Worm (Caenorhabditis elegans): ENCODE results near the gene swsn-6.

The swsn-6 gene

DNA sequence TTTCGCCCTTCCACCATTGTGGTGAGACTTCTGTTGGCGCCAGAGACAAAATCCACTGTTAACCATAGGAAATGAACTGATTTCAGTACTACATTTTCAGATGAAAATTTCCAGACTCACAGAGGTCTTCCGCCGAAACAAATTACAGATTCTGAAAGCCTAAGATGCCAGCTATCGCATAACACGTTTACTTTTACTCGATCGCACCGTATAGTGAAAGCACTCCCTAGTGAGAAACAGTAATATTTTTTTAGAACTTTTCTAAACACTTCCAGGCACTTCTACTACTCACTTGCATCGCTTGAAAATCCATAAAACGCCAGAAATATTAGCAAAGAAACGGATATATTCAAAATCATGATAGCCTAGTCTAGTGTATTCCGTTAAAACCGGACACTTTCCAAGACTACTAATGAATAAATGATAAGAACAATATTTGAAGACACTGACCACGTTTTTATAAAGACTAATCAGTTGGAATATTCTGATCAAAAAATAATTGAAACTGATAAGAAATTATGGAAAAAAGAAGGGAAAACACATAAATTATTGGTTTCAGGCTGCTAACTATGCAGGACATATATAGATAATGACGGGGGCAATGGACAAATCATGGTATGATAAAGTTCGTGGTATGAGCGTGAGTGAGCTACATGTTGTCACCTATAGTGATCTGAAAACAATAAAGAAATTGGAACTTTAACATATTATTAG is 44.2 kb upstream of the swsn-6 start, which contains the start of gene gba-4:
Gene gba-4 (minus strand): TSS at position 418 of the 714 bp plus-strand sequence.
- TF ChIP-seq elt-2 (tag; optimal IDR thresholded peaks at IDR 0.05) (peak; percentile 81), pqm-1 (tag; optimal IDR thresholded peaks at IDR 0.05) (peak; percentile 42)

DNA sequence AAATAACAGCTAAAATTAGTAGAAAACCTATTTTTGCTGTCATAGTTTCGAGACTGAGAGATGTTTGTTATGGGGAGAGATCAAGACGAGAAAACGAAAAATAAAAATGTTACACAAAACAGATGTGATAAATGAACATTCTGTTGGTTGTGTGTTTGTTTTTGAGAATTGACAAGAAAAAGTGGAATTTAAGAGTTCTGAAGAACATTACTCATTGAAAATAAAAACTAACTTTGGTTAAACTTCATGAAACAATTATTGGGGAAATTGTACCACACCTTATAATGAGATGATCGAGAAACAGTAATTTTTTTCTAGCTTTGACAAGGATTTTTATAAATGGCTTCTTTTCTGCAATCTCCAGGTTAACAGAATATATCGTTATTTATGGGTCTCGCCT is 41.5 kb upstream of the swsn-6 start, which contains the start of gene Y4C6B.7:
Gene Y4C6B.7 (minus strand): TSS at position 101 of the 400 bp plus-strand sequence.
- TF ChIP-seq lsy-12 (tag; optimal IDR thresholded peaks at IDR 0.05) (no peak), nhr-43 (tag; optimal IDR thresholded peaks at IDR 0.05; ENCODE audit: poor library complexity, severe bottlenecking) (no peak), nhr-67 (tag; optimal IDR thresholded peaks at IDR 0.05) (no peak), ceh-16 (tag; optimal IDR thresholded peaks at IDR 0.05) (no peak), daf-12 (tag; optimal IDR thresholded peaks at IDR 0.05) (no peak), elt-3 (tag; optimal IDR thresholded peaks at IDR 0.05) (no peak)

DNA sequence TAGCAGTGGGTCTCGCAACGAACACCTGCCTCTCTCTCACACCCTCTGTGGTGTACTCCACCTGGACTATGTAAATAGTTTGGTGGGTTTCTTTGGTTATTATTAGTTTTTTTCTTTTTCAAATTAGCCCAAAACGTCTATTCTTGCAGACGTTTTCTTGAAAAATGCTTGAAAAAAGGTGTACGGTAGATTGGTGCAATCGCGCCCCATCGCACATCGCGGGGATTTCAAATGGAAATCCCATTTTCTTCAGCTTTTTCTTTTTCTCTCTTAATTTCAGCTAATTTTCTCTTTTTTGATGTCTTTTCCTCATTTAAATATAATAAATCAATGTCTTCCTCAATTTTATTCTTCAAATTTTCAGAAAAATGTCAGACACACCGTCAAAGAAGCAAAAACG is 40.7 kb upstream of the swsn-6 start, which contains the start of gene Y4C6B.1:
Gene Y4C6B.1 (plus strand): TSS at position 365 of the 400 bp plus-strand sequence.
- TF ChIP-seq ceh-9 (tag; optimal IDR thresholded peaks at IDR 0.05), result no peak
- TF ChIP-seq R02D3.7 (tag; optimal IDR thresholded peaks at IDR 0.05), result no peak
- no peak for TF ChIP-seq tbx-2 (tag; optimal IDR thresholded peaks at IDR 0.05)
- peak; percentile 22 for TF ChIP-seq nfya-1 (tag; optimal IDR thresholded peaks at IDR 0.05; ENCODE audit: insufficient read depth)
- TF ChIP-seq ztf-11 (tag; optimal IDR thresholded peaks at IDR 0.05), result no peak
- no peak for TF ChIP-seq daf-12 (tag; optimal IDR thresholded peaks at IDR 0.05)
- TF ChIP-seq skn-1 (tag; optimal IDR thresholded peaks at IDR 0.05), result no peak
- TF ChIP-seq mml-1 (tag; optimal IDR thresholded peaks at IDR 0.05), result no peak
- no peak for TF ChIP-seq ztf-4 (tag; optimal IDR thresholded peaks at IDR 0.05)
- no peak for TF ChIP-seq fos-1 (tag; optimal IDR thresholded peaks at IDR 0.05)
- TF ChIP-seq nhr-237 (tag; optimal IDR thresholded peaks at IDR 0.05), result no peak
- TF ChIP-seq nhr-28 (tag; optimal IDR thresholded peaks at IDR 0.05), result no peak
- peak; percentile 30 for TF ChIP-seq lin-15B (tag; optimal IDR thresholded peaks at IDR 0.05)

DNA sequence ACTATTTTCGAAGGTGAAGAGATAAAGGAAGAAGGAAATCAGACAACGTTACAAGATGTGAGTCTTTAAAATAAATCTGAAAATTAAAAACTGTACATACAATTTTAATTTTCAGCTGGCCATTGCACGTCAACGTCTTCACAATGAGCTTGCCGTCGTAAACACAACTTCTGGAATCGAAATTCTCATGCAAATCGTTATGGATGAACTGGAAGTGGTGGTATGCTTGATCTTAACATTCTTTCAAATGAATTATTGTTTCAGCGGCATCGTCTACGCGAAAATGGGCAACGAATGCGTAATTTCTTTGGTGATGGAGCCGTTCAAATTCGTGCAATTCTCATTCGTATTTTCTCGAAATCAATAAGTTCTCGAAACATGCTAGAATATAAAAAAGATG is 40.3 kb upstream of the swsn-6 start:
- TF ChIP-seq ama-1 (optimal IDR thresholded peaks at IDR 0.05) (no peak), nhr-237 (tag; optimal IDR thresholded peaks at IDR 0.05) (no peak), egl-5 (tag; optimal IDR thresholded peaks at IDR 0.05) (no peak), elt-2 (tag; optimal IDR thresholded peaks at IDR 0.05) (no peak), mdl-1 (tag; optimal IDR thresholded peaks at IDR 0.05) (no peak), ceh-16 (tag; optimal IDR thresholded peaks at IDR 0.05) (no peak), R02D3.7 (tag; optimal IDR thresholded peaks at IDR 0.05) (no peak), nhr-23 (tag; optimal IDR thresholded peaks at IDR 0.05) (no peak), ZK546.5 (tag; optimal IDR thresholded peaks at IDR 0.05) (no peak)

DNA sequence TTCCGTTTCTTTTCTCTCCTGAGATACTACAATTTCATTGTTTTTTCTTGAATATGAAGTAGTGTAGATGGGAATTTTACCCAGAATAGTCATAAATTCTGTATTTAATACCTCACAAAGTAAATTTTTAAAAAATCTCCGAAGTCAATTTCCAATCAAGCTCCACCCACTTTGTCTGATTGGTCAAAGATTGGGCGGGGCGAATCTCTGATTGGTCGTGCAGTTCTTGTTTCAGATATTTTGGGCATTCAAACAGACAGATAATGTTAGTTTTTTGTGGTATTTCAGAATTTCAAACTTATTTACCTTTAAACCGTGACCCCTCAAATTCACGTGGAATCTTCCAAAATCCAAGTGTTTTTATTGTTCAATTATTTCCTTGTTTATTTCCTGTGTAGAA is 34.3 kb upstream of the swsn-6 start, which contains the start of gene F41H10.5:
Gene F41H10.5 (plus strand): TSS at position 375 of the 400 bp plus-strand sequence.
- TF ChIP-seq nfya-1 (tag; optimal IDR thresholded peaks at IDR 0.05; ENCODE audit: insufficient read depth) (peak; percentile 89), jun-1 (tag; optimal IDR thresholded peaks at IDR 0.05) (no peak), nhr-23 (tag; optimal IDR thresholded peaks at IDR 0.05) (no peak), sea-2 (GFP tag; optimal IDR thresholded peaks at IDR 0.05) (no peak), elt-1 (tag; optimal IDR thresholded peaks at IDR 0.05) (no peak), ztf-11 (tag; optimal IDR thresholded peaks at IDR 0.05) (no peak)

DNA sequence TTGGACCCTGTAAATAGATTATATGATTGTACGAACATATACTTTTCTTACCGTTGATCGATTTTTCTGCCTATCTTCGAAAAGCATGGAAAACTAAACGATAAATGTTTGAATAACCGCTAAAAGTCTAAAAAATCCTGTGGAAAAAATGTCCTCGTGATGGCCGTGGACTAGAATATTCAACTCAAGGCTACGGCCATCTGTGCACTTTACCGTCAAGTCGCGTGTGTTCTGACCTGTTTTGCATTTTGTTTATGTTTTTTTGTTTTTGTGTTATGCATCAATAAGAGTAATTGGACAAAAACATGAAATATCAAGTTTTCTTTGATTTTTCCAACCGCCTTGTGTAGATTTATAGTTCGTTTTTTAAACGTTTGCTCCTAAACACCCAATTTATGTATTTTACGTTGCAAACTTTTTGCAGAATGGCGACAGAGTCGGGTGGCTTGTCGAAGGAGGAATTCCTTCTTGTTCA is 30.7 kb upstream of the swsn-6 start, which contains the start of the genes hda-6 and F41H10.4:
Gene hda-6 (minus strand): TSS at position 172 of the 475 bp plus-strand sequence.
Gene F41H10.4 (plus strand): TSS at position 425 of the 475 bp plus-strand sequence.
- TF ChIP-seq ceh-16 (tag; optimal IDR thresholded peaks at IDR 0.05) (no peak), nhr-23 (tag; optimal IDR thresholded peaks at IDR 0.05) (peak; percentile 75), ztf-11 (tag; optimal IDR thresholded peaks at IDR 0.05) (no peak), unc-39 (tag; optimal IDR thresholded peaks at IDR 0.05) (no peak), elt-3 (tag; optimal IDR thresholded peaks at IDR 0.05) (no peak), nhr-76 (tag; optimal IDR thresholded peaks at IDR 0.05) (no peak), pha-4 (tag; optimal IDR thresholded peaks at IDR 0.05) (peak; percentile 75), nhr-25 (tag; optimal IDR thresholded peaks at IDR 0.05) (peak; percentile 97), nhr-67 (tag; optimal IDR thresholded peaks at IDR 0.05) (no peak), egl-5 (tag; optimal IDR thresholded peaks at IDR 0.05) (peak; percentile 73), fkh-2 (tag; optimal IDR thresholded peaks at IDR 0.05) (no peak), mdl-1 (tag; optimal IDR thresholded peaks at IDR 0.05) (no peak), nhr-77 (tag; optimal IDR thresholded peaks at IDR 0.05) (no peak), lin-15B (tag; optimal IDR thresholded peaks at IDR 0.05) (peak; percentile 93), snpc-4 (tag; optimal IDR thresholded peaks at IDR 0.05) (peak; percentile 92), tbx-2 (tag; optimal IDR thresholded peaks at IDR 0.05) (no peak), nhr-43 (tag; optimal IDR thresholded peaks at IDR 0.05; ENCODE audit: poor library complexity, severe bottlenecking) (peak; percentile 85), lin-39 (tag; optimal IDR thresholded peaks at IDR 0.05) (peak; percentile 33), egl-27 (tag; optimal IDR thresholded peaks at IDR 0.05) (no peak), ceh-82 (tag; optimal IDR thresholded peaks at IDR 0.05) (no peak), elt-2 (tag; optimal IDR thresholded peaks at IDR 0.05) (peak; percentile 28), nfya-1 (tag; optimal IDR thresholded peaks at IDR 0.05; ENCODE audit: insufficient read depth) (peak; percentile 75), ZK546.5 (tag; optimal IDR thresholded peaks at IDR 0.05) (no peak), ztf-4 (tag; optimal IDR thresholded peaks at IDR 0.05) (no peak), ceh-9 (tag; optimal IDR thresholded peaks at IDR 0.05) (no peak), skn-1 (tag; optimal IDR thresholded peaks at IDR 0.05) (peak; percentile 9), pqm-1 (tag; optimal IDR thresholded peaks at IDR 0.05) (no peak)

Measured in whole organism, L3 larva.